Fruit fly (Drosophila melanogaster): ENCODE measurements around the gene CG32100.

DNA sequence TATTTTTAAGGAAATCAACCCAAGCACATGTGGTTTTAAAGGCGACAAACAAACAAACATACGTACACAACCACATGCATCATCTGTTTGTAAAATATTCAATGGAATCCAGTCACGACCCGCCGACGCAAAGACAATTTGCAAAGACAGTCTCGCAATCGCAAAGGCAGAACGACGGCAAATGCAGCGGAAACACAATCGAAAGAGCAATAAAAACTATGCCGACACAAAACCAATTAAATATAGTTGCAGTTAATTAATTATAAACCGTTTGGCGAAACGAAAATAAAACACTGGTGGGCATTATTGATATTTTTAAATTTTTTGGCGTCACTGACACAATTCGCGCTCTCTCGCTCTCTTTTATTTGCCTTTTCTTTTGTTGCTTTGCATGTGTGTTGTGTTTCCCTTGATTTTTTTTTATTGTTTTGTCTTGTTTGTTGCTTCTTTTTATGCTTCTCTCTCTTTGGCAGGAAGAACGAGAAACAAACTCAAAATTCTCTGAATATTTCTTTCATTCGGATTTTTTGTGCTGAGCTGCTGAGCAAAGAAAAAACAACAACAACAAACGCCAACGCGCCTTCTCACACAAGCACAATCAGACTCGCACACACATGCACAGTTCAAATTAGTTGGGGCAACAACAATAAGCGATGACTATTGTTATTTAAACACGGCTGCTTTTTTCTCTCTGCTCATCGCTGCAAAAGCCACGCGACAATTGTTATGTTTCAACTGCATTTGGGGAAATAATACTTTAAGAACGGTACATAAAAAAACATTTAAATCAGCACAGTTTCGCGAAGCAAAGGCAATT lies 1.6 kb upstream of the CG32100 start:
- TF ChIP-seq h (optimal IDR thresholded peaks at IDR 0.05): no peak
- TF ChIP-seq ttk (optimal IDR thresholded peaks at IDR 0.05): no peak

Data from Kc167 (cell line).